Fruit fly (Drosophila melanogaster) whole organism, adult: ENCODE results near the gene Npc2h.

Source experiments
- CG11617 ChIP-seq: fragments of 200-800 bp; sonication (Bioruptor generic); optimal IDR thresholded peaks from 2 replicates; lab custom pipeline; 2017; ENCODE audit warnings: mild to moderate bottlenecking, missing biosample characterization, missing genetic modification reagents, missing genetic modification characterization
- CG12768 ChIP-seq: fragments of 200-800 bp; sonication (Bioruptor generic); optimal IDR thresholded peaks from 2 replicates; lab custom pipeline; 2017; ENCODE audit warnings: missing biosample characterization, missing genetic modification characterization, mild to moderate bottlenecking, moderate library complexity, missing genetic modification reagents
- CG14711 ChIP-seq: fragments of 200-800 bp; sonication (Bioruptor generic); optimal IDR thresholded peaks from 2 replicates; lab custom pipeline; 2018; ENCODE audit warnings: missing biosample characterization, mild to moderate bottlenecking, missing genetic modification characterization, moderate library complexity
- CG1620 ChIP-seq: fragments of 200-800 bp; sonication (Bioruptor generic); optimal IDR thresholded peaks from 2 replicates; lab custom pipeline; 2016; ENCODE audit warnings: missing biosample characterization, missing genetic modification characterization
- CG33017 ChIP-seq: fragments of 200-800 bp; sonication (Bioruptor generic); optimal IDR thresholded peaks from 2 replicates; lab custom pipeline; 2018; ENCODE audit warnings: missing biosample characterization, mild to moderate bottlenecking, missing genetic modification characterization, moderate library complexity
- CG5204 ChIP-seq: fragments of 200-800 bp; sonication (Bioruptor generic); optimal IDR thresholded peaks from 2 replicates; lab custom pipeline; 2016; ENCODE audit warnings: missing biosample characterization, missing genetic modification characterization
- CG7045 ChIP-seq: fragments of 200-800 bp; sonication (Bioruptor generic); optimal IDR thresholded peaks from 2 replicates; lab custom pipeline; 2017; ENCODE audit warnings: missing biosample characterization, mild to moderate bottlenecking, missing genetic modification characterization
- CG7101 ChIP-seq: fragments of 200-800 bp; sonication (Bioruptor generic); optimal IDR thresholded peaks from 2 replicates; lab custom pipeline; 2018; ENCODE audit warnings: missing biosample characterization, mild to moderate bottlenecking, missing genetic modification characterization, moderate library complexity
- Clk ChIP-seq: fragments of 200-800 bp; sonication (Bioruptor generic); optimal IDR thresholded peaks from 2 replicates; lab custom pipeline; 2017; ENCODE audit warnings: missing biosample characterization, missing genetic modification characterization
- Crg-1 ChIP-seq: fragments of 200-800 bp; sonication (Bioruptor generic); optimal IDR thresholded peaks from 2 replicates; lab custom pipeline; 2016; ENCODE audit warnings: missing biosample characterization, missing genetic modification characterization
- Hr96 ChIP-seq: fragments of 200-800 bp; sonication (Bioruptor generic); optimal IDR thresholded peaks from 2 replicates; lab custom pipeline; 2016; ENCODE audit warnings: missing biosample characterization, missing genetic modification characterization
- Mnt ChIP-seq: fragments of 200-800 bp; sonication (Bioruptor generic); optimal IDR thresholded peaks from 2 replicates; lab custom pipeline; 2016; ENCODE audit warnings: missing biosample characterization, mild to moderate bottlenecking, missing genetic modification characterization
- bab1 ChIP-seq: fragments of 200-800 bp; sonication (Bioruptor generic); optimal IDR thresholded peaks from 3 replicates; lab custom pipeline; 2019; ENCODE audit warnings: missing biosample characterization, mild to moderate bottlenecking, missing genetic modification characterization, moderate library complexity
- cic ChIP-seq: fragments of 200-800 bp; sonication (Bioruptor generic); optimal IDR thresholded peaks from 2 replicates; lab custom pipeline; 2017; ENCODE audit warnings: missing biosample characterization, mild to moderate bottlenecking, missing genetic modification characterization, moderate library complexity
- cnc ChIP-seq, 2 experiments: fragments of >200 bp; optimal IDR thresholded peaks; 2 replicates each; lab custom pipeline; 2017
- kay ChIP-seq: fragments of 200-800 bp; sonication (Bioruptor generic); peaks from one replicate; lab custom pipeline; 2016; ENCODE audit warnings: missing biosample characterization, missing genetic modification characterization, borderline replicate concordance
- ovo ChIP-seq: fragments of 200-800 bp; sonication (Bioruptor generic); optimal IDR thresholded peaks from 2 replicates; lab custom pipeline; 2016; ENCODE audit warnings: missing biosample characterization, missing genetic modification characterization
- pad ChIP-seq: fragments of 200-800 bp; sonication (Bioruptor generic); optimal IDR thresholded peaks from 3 replicates; lab custom pipeline; 2017; ENCODE audit warnings: missing biosample characterization, missing genetic modification characterization, mild to moderate bottlenecking, moderate library complexity, missing genetic modification reagents
- tj ChIP-seq: fragments of 200-800 bp; sonication (Bioruptor generic); optimal IDR thresholded peaks from 3 replicates; lab custom pipeline; 2017; ENCODE audit warnings: missing biosample characterization, mild to moderate bottlenecking, missing genetic modification characterization, moderate library complexity
- toe ChIP-seq: fragments of 200-800 bp; sonication (Bioruptor generic); optimal IDR thresholded peaks from 2 replicates; lab custom pipeline; 2016; ENCODE audit warnings: missing biosample characterization, missing genetic modification characterization

Gene Npc2h

DNA sequence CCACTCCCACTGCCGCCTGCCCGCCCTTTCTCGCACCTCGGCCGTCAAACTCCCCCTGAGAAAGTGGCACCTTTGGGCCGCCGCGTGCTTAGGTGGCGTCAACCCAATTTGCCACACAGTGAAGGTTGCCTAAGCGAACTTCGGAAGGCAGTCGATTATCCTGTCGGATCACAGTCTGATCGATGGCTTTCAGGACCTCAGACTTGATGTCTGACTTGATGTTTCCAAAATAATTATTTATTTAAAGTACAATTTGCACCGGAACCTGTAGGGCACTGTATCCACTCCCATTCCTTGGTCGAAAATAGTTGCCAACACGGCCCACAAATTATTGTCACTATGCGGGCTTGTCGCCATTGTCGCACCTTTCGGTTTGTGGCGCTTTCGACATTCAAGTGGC, 31.7 kb downstream of the Npc2h start:
- TF ChIP-seq CG7101 (no peak), Crg-1 (GFP tag; lab: Kevin White, UChicago) (no peak), tj (no peak), CG5204 (GFP tag; lab: Kevin White, UChicago) (no peak), Mnt (GFP tag; lab: Kevin White, UChicago) (no peak), ovo (GFP tag; lab: Kevin White, UChicago) (no peak), CG7045 (no peak), kay (no peak), bab1 (GFP tag; lab: Kevin White, UChicago) (no peak), Clk (GFP tag; lab: Kevin White, UChicago) (no peak), CG11617 (GFP tag; lab: Kevin White, UChicago) (no peak), cic (GFP tag; lab: Kevin White, UChicago) (no peak), toe (GFP tag; lab: Kevin White, UChicago) (no peak), CG1620 (no peak)

DNA sequence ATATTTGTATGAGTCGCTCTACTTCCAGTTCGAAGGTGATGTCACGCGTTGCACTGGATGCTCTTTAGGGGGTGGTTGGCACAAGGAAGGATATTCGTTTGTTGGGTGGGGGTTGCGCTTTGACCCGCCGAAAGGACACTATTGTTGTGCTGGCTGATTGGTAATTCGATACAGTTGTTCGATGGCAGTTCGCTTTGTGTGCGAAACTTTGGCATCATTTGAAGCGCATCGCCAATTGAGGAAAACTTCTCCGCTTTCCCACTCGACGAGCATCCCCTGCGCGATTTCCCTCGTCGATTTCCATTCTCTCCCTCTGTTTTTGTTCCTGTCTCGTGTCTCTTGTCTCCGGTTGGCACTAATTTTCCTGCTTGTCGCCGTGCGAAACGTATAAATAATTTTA, 35.6 kb downstream of the Npc2h start:
- no peak for TF ChIP-seq ovo (GFP tag; lab: Kevin White, UChicago)
- no peak for TF ChIP-seq CG5204 (GFP tag; lab: Kevin White, UChicago)
- TF ChIP-seq cnc (optimal IDR thresholded peaks at IDR 0.05; lab: Kevin White, UChicago) = no peak
- no peak for TF ChIP-seq CG14711
- no peak for TF ChIP-seq CG11617 (GFP tag; lab: Kevin White, UChicago)
- TF ChIP-seq CG7045 = no peak
- TF ChIP-seq cic (GFP tag; lab: Kevin White, UChicago) = no peak
- no peak for TF ChIP-seq CG1620
- TF ChIP-seq toe (GFP tag; lab: Kevin White, UChicago) = no peak
- no peak for TF ChIP-seq kay
- no peak for TF ChIP-seq Hr96

DNA sequence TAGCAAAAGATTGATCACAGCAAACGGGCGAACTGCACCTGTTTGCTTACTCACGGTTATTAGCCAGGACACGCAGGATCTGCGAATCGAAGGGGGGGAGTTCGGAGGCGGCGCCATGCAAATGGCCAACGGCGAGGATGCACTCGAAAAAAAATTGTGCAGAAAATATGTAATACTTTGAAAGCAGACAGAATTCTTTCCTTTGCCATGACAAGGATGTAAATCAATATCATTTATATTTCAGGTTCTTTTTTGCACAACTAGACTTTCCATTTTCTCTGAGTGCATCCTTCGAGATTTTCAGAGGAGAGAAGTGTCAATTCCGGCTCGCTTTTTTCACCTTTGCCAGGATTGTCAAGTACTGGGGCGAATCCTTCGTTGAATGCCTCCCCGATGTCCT, 36.8 kb downstream of the Npc2h start:
- TF ChIP-seq ovo (GFP tag; lab: Kevin White, UChicago) (no peak), cic (GFP tag; lab: Kevin White, UChicago) (no peak), CG12768 (GFP tag; lab: Kevin White, UChicago) (no peak), CG33017 (no peak), Crg-1 (GFP tag; lab: Kevin White, UChicago) (no peak), CG7045 (no peak), toe (GFP tag; lab: Kevin White, UChicago) (no peak), CG14711 (no peak), Clk (GFP tag; lab: Kevin White, UChicago) (no peak), cnc (optimal IDR thresholded peaks at IDR 0.05; lab: Kevin White, UChicago) (no peak), Hr96 (no peak), CG1620 (no peak), CG7101 (no peak), CG5204 (GFP tag; lab: Kevin White, UChicago) (no peak), bab1 (GFP tag; lab: Kevin White, UChicago) (no peak), CG11617 (GFP tag; lab: Kevin White, UChicago) (no peak), pad (GFP tag; lab: Kevin White, UChicago) (no peak), kay (no peak), Mnt (GFP tag; lab: Kevin White, UChicago) (no peak), tj (no peak)

DNA sequence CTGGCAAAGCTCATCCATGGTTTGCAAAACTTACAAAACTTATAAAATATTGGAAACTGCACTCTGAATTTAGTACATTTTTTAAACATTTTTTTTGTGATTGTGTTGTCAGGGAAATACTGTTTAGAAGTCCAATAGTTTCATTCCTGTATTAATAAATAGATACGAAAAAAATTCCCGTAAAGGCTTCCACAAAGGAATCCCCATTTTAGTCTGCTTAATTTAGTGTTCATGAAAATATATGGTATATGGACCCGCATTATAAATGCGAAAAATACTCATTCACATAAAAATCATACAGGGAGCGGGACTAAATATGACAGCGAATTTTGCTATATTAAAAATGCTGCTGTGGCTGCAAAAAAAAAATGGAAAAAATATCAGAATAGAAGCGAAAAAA, 40.1 kb downstream of the Npc2h start, which contains the start of gene CG31010:
TSS of gene CG31010 (minus strand) at position 101 of the 400 bp plus-strand sequence.
- no peak for TF ChIP-seq CG12768 (GFP tag; lab: Kevin White, UChicago)
- TF ChIP-seq Clk (GFP tag; lab: Kevin White, UChicago) = no peak
- no peak for TF ChIP-seq cnc (optimal IDR thresholded peaks at IDR 0.05; lab: Kevin White, UChicago)
- no peak for TF ChIP-seq Crg-1 (GFP tag; lab: Kevin White, UChicago)
- no peak for TF ChIP-seq Mnt (GFP tag; lab: Kevin White, UChicago)
- no peak for TF ChIP-seq Hr96

DNA sequence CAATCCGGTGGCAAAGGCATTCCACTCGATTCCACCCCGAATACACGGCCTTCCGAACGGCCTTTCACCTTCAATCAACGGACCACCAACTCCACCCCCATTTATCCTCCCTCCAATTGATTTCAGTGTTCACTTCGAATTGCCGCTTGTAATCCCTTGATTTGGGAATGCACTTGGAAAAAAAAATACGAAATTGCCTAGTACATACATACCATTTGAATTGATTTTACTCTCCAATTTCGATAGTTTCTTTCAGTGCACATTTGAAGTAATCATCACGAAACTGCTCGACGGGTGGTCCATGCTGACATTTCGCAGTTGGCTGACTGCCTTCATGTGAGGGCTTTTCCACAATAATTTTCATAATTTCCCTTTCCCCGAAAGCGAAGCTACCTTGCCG, 46.9 kb downstream of the Npc2h start:
- TF ChIP-seq pad (GFP tag; lab: Kevin White, UChicago) (no peak), CG7045 (no peak), Clk (GFP tag; lab: Kevin White, UChicago) (no peak), CG12768 (GFP tag; lab: Kevin White, UChicago) (no peak), CG5204 (GFP tag; lab: Kevin White, UChicago) (no peak), toe (GFP tag; lab: Kevin White, UChicago) (no peak), cnc (optimal IDR thresholded peaks at IDR 0.05; lab: Kevin White, UChicago) (no peak), cic (GFP tag; lab: Kevin White, UChicago) (no peak), ovo (GFP tag; lab: Kevin White, UChicago) (no peak), bab1 (GFP tag; lab: Kevin White, UChicago) (no peak), CG14711 (no peak), CG7101 (no peak), CG11617 (GFP tag; lab: Kevin White, UChicago) (no peak), Crg-1 (GFP tag; lab: Kevin White, UChicago) (no peak), kay (no peak), Mnt (GFP tag; lab: Kevin White, UChicago) (no peak), tj (no peak), Hr96 (no peak)

DNA sequence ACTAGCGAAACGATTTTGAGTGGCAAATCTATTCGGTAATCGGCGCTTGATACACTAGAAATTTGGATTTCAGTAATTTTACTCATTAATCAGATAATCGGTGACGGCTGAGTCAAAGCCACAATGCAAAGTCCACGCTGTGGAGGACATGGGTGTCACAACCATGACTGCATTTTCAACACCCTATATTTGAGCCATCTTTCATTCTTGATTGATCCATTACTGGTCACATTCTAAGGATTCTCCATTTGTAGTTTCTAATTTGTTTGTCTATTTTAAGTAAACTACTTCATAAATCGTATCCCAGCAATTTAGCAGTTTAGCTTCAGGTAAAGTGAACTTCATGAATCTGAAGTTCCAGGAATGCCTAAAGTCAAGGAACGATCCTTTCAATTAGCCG, 49.1 kb downstream of the Npc2h start, which contains the start of gene Pka-C2:
TSS of gene Pka-C2 (minus strand) at position 101 of the 400 bp plus-strand sequence.
- TF ChIP-seq CG14711 (no peak), kay (no peak), CG5204 (GFP tag; lab: Kevin White, UChicago) (no peak), toe (GFP tag; lab: Kevin White, UChicago) (no peak), ovo (GFP tag; lab: Kevin White, UChicago) (no peak), cic (GFP tag; lab: Kevin White, UChicago) (no peak), tj (no peak), Crg-1 (GFP tag; lab: Kevin White, UChicago) (no peak)
